Worm (Caenorhabditis elegans) whole organism, late embryonic: ENCODE measurements around the gene F36D4.1.
"Not testable (repeated sequence)": the region's sequence is repeated elsewhere in the genome, so short reads cannot be mapped to it uniquely, and the experiment has no call there.

ENCODE experiments used
- C08G9.2 ChIP-seq: sonication (generic microtip); optimal IDR thresholded peaks from 2 replicates; lab custom pipeline; 2016; ENCODE audit warnings: mild to moderate bottlenecking, missing genetic modification characterization, moderate library complexity, missing compliant biosample characterization
- C38D4.7 ChIP-seq: fragments of 200-800 bp; sonication (Bioruptor generic); optimal IDR thresholded peaks from 2 replicates; lab custom pipeline; 2018; ENCODE audit warnings: mild to moderate bottlenecking, missing genetic modification characterization, moderate library complexity, missing compliant biosample characterization
- F13H6.1 ChIP-seq: sonication (generic microtip); optimal IDR thresholded peaks from 2 replicates; lab custom pipeline; 2016; ENCODE audit warnings: missing genetic modification characterization, missing compliant biosample characterization
- K02D7.2 ChIP-seq: sonication (generic microtip); optimal IDR thresholded peaks from 2 replicates; lab custom pipeline; 2017; ENCODE audit warnings: mild to moderate bottlenecking, missing genetic modification characterization, missing compliant biosample characterization
- K09A11.1 ChIP-seq: sonication (generic microtip); optimal IDR thresholded peaks from 2 replicates; lab custom pipeline; 2017; ENCODE audit warnings: antibody characterized with exemption, mild to moderate bottlenecking, missing genetic modification characterization, missing compliant biosample characterization; ENCODE audit not compliant: insufficient read depth
- T23F11.4 ChIP-seq: fragments of 200-800 bp; sonication (Bioruptor generic); optimal IDR thresholded peaks from 2 replicates; lab custom pipeline; 2018; ENCODE audit warnings: mild to moderate bottlenecking, missing genetic modification characterization, missing compliant biosample characterization
- Y22D7AL.16 ChIP-seq: sonication (generic microtip); optimal IDR thresholded peaks from 2 replicates; lab custom pipeline; 2016; ENCODE audit warnings: missing genetic modification characterization, missing compliant biosample characterization
- ahr-1 ChIP-seq: sonication (generic microtip); optimal IDR thresholded peaks from 2 replicates; lab custom pipeline; 2016; ENCODE audit warnings: missing genetic modification characterization, missing compliant biosample characterization
- ama-1 ChIP-seq: fragments of 150-350 bp; optimal IDR thresholded peaks from 2 replicates; lab custom pipeline; 2014
- ceh-24 ChIP-seq: sonication (generic microtip); optimal IDR thresholded peaks from 2 replicates; lab custom pipeline; 2016; ENCODE audit warnings: mild to moderate bottlenecking, missing genetic modification characterization, missing compliant biosample characterization
- ceh-30 ChIP-seq: fragments of 150-350 bp; optimal IDR thresholded peaks from 2 replicates; lab custom pipeline; 2014; ENCODE audit warnings: missing biosample characterization, missing genetic modification characterization
- ceh-45 ChIP-seq: fragments of 200-800 bp; sonication (Bioruptor generic); IDR thresholded peaks from 2 replicates; pipeline ENCODE4 v1.3.6; 2022; ENCODE audit warnings: missing genetic modification reagents, missing genetic modification characterization, missing compliant biosample characterization
- che-1 ChIP-seq: sonication (generic microtip); optimal IDR thresholded peaks from 2 replicates; lab custom pipeline; 2016; ENCODE audit warnings: mild to moderate bottlenecking, missing genetic modification characterization, missing compliant biosample characterization
- dmd-4 ChIP-seq: sonication (generic microtip); optimal IDR thresholded peaks from 2 replicates; lab custom pipeline; 2016; ENCODE audit warnings: borderline replicate concordance, missing genetic modification characterization, missing compliant biosample characterization
- elt-4 ChIP-seq: sonication (generic microtip); optimal IDR thresholded peaks from 2 replicates; lab custom pipeline; 2016; ENCODE audit warnings: missing genetic modification characterization, missing compliant biosample characterization
- ets-4 ChIP-seq: sonication (generic microtip); optimal IDR thresholded peaks from 2 replicates; lab custom pipeline; 2016; ENCODE audit warnings: missing genetic modification characterization, missing compliant biosample characterization
- fkh-6 ChIP-seq: sonication (generic microtip); optimal IDR thresholded peaks from 2 replicates; lab custom pipeline; 2016; ENCODE audit warnings: missing genetic modification characterization, missing compliant biosample characterization
- gmeb-2 ChIP-seq: sonication (generic microtip); optimal IDR thresholded peaks from 2 replicates; lab custom pipeline; 2016; ENCODE audit warnings: missing genetic modification characterization, inconsistent platforms, missing compliant biosample characterization
- hlh-13 ChIP-seq: fragments of 200-800 bp; sonication (Bioruptor generic); optimal IDR thresholded peaks from 2 replicates; lab custom pipeline; 2018; ENCODE audit warnings: mild to moderate bottlenecking, missing genetic modification characterization, missing compliant biosample characterization
- hlh-30 ChIP-seq: sonication (generic microtip); optimal IDR thresholded peaks from 2 replicates; lab custom pipeline; 2017; ENCODE audit warnings: antibody characterized with exemption, missing genetic modification characterization, missing compliant biosample characterization; ENCODE audit not compliant: insufficient read depth
- hlh-6 ChIP-seq: sonication (generic microtip); optimal IDR thresholded peaks from 2 replicates; lab custom pipeline; 2016; ENCODE audit warnings: missing genotype, missing genetic modification characterization, missing compliant biosample characterization
- hlh-8 ChIP-seq: sonication (generic microtip); optimal IDR thresholded peaks from 2 replicates; lab custom pipeline; 2016; ENCODE audit warnings: missing genotype, missing genetic modification characterization, missing compliant biosample characterization
- lim-6 ChIP-seq: sonication (generic microtip); optimal IDR thresholded peaks from 2 replicates; lab custom pipeline; 2016; ENCODE audit warnings: missing genetic modification characterization, missing compliant biosample characterization
- lin-11 ChIP-seq: fragments of 200-800 bp; sonication (Bioruptor generic); optimal IDR thresholded peaks from 2 replicates; lab custom pipeline; 2018; ENCODE audit warnings: mild to moderate bottlenecking, missing genetic modification characterization, missing compliant biosample characterization
- mec-3 ChIP-seq: sonication (generic microtip); optimal IDR thresholded peaks from 2 replicates; lab custom pipeline; 2016; ENCODE audit warnings: borderline replicate concordance, missing genetic modification characterization, missing compliant biosample characterization
- nfya-1 ChIP-seq: sonication (generic microtip); optimal IDR thresholded peaks from 2 replicates; lab custom pipeline; 2017; ENCODE audit warnings: missing genetic modification characterization, mild to moderate bottlenecking, missing compliant biosample characterization, antibody characterized with exemption, moderate library complexity
- nhr-232 ChIP-seq: sonication (generic microtip); optimal IDR thresholded peaks from 2 replicates; lab custom pipeline; 2016; ENCODE audit warnings: missing genetic modification characterization, missing compliant biosample characterization
- pag-3 ChIP-seq: sonication (generic microtip); optimal IDR thresholded peaks from 2 replicates; lab custom pipeline; 2016; ENCODE audit warnings: missing compliant biosample characterization, missing genetic modification characterization, borderline replicate concordance
- pax-1 ChIP-seq: fragments of 150-350 bp; optimal IDR thresholded peaks from 2 replicates; lab custom pipeline; 2014; ENCODE audit warnings: missing biosample characterization, missing genetic modification characterization
- pros-1 ChIP-seq: fragments of 150-350 bp; optimal IDR thresholded peaks from 2 replicates; lab custom pipeline; 2014; ENCODE audit warnings: missing biosample characterization, missing genetic modification reagents, missing genetic modification characterization
- rnt-1 ChIP-seq: sonication (generic microtip); optimal IDR thresholded peaks from 2 replicates; lab custom pipeline; 2016; ENCODE audit warnings: missing genetic modification characterization, missing compliant biosample characterization
- sdc-2 ChIP-seq: sonication (generic microtip); optimal IDR thresholded peaks from 2 replicates; lab custom pipeline; 2016; ENCODE audit warnings: missing genotype, missing genetic modification characterization, missing compliant biosample characterization
- sox-2 ChIP-seq: fragments of 200-800 bp; sonication (Bioruptor generic); IDR thresholded peaks from 2 replicates; pipeline ENCODE4 v1.3.6; 2022; ENCODE audit warnings: missing genetic modification reagents, missing genetic modification characterization, missing compliant biosample characterization
- syd-9 ChIP-seq: sonication (generic microtip); optimal IDR thresholded peaks from 2 replicates; lab custom pipeline; 2016; ENCODE audit warnings: mild to moderate bottlenecking, missing genetic modification characterization, moderate library complexity, missing compliant biosample characterization
- ttx-3 ChIP-seq: sonication (generic microtip); optimal IDR thresholded peaks from 2 replicates; lab custom pipeline; 2016; ENCODE audit warnings: missing genetic modification reagents, missing genetic modification characterization, missing compliant biosample characterization
- unc-3 ChIP-seq, 2 experiments: fragments of 200-800 bp in 1 of 2; sonication (Bioruptor generic) in 1 of 2; sonication (generic microtip) in 1 of 2; conservative IDR thresholded peaks in 1 of 2; optimal IDR thresholded peaks in 1 of 2; 2 replicates each; pipeline versions ENCODE4 v1.3.6 to Lab custom; 2016 to 2022; ENCODE audit warnings: missing compliant biosample characterization in 2 of 2, missing genetic modification characterization in 2 of 2, missing genetic modification reagents in 1 of 2
- unc-42 ChIP-seq: sonication (generic microtip); optimal IDR thresholded peaks from 2 replicates; lab custom pipeline; 2016; ENCODE audit warnings: missing genotype, missing genetic modification characterization, missing compliant biosample characterization
- unc-86 ChIP-seq: sonication (generic microtip); optimal IDR thresholded peaks from 2 replicates; lab custom pipeline; 2016; ENCODE audit warnings: missing genetic modification characterization, missing compliant biosample characterization
- zip-5 ChIP-seq: sonication (generic microtip); optimal IDR thresholded peaks from 2 replicates; lab custom pipeline; 2016; ENCODE audit warnings: missing genetic modification characterization, missing compliant biosample characterization

Gene F36D4.1

ce11 chrV:9378335-9378734 is 38.4 kb upstream of the F36D4.1 start, which contains the start of gene E02C12.10:
TSS of gene E02C12.10 (minus strand) at chrV:9378409.
- TF ChIP-seq lin-11 (tag; lab: Kevin White, UChicago), result no peak
- TF ChIP-seq ahr-1 (tag; lab: Kevin White, UChicago), result no peak

ce11 chrV:9379808-9380207 is 36.9 kb upstream of the F36D4.1 start, which contains the start of gene E02C12.11:
TSS of gene E02C12.11 (minus strand) at chrV:9379908.
- not testable (repeated sequence) for TF ChIP-seq ama-1; C38D4.7; hlh-6 (tag; lab: Kevin White, UChicago)

- TF ChIP-seq hlh-30, result no peak
- no peak for TF ChIP-seq che-1
Measured at ce11 chrV:9381846-9382363, 34.8 kb upstream of the F36D4.1 start, which contains the start of gene E02C12.12. TSS of gene E02C12.12 (minus strand) at chrV:9382313.

ce11 chrV:9382538-9383328 is 34.0 kb upstream of the F36D4.1 start:
- TF ChIP-seq nhr-232 (tag; lab: Kevin White, UChicago), result no peak
- TF ChIP-seq ceh-30 (tag; lab: Kevin White, UChicago), result no peak
- no peak for TF ChIP-seq gmeb-2 (tag; lab: Kevin White, UChicago)
- no peak for TF ChIP-seq K02D7.2 (tag; lab: Kevin White, UChicago)
- no peak for TF ChIP-seq syd-9 (tag; lab: Kevin White, UChicago)
- TF ChIP-seq zip-5 (tag; lab: Kevin White, UChicago), result no peak
- no peak for TF ChIP-seq unc-3 (GFP tag; conservative IDR thresholded peaks at IDR 0.05; lab: Robert Waterston, UW)
- no peak for TF ChIP-seq unc-3 (tag; optimal IDR thresholded peaks at IDR 0.05; lab: Kevin White, UChicago)
- no peak for TF ChIP-seq elt-4 (tag; lab: Kevin White, UChicago)
- no peak for TF ChIP-seq pax-1 (tag; lab: Kevin White, UChicago)
- TF ChIP-seq pag-3 (tag; lab: Kevin White, UChicago), result no peak
- no peak for TF ChIP-seq dmd-4 (tag; lab: Kevin White, UChicago)
- no peak for TF ChIP-seq hlh-8 (tag; lab: Kevin White, UChicago)
- no peak for TF ChIP-seq sox-2
- no peak for TF ChIP-seq fkh-6 (tag; lab: Kevin White, UChicago)

ce11 chrV:9384359-9384758 is 32.4 kb upstream of the F36D4.1 start:
- no peak for TF ChIP-seq ceh-24 (tag; lab: Kevin White, UChicago)
- no peak for TF ChIP-seq nfya-1 (tag; lab: Kevin White, UChicago)
- TF ChIP-seq mec-3 (tag; lab: Kevin White, UChicago), result no peak

ce11 chrV:9384949-9385348 is 31.8 kb upstream of the F36D4.1 start:
- no peak for TF ChIP-seq hlh-6 (tag; lab: Kevin White, UChicago)
- TF ChIP-seq sdc-2 (tag; lab: Kevin White, UChicago), result no peak
- no peak for TF ChIP-seq K09A11.1 (tag; lab: Kevin White, UChicago)
- TF ChIP-seq nhr-232 (tag; lab: Kevin White, UChicago), result no peak
- TF ChIP-seq unc-3 (GFP tag; conservative IDR thresholded peaks at IDR 0.05; lab: Robert Waterston, UW), result no peak
- no peak for TF ChIP-seq unc-3 (tag; optimal IDR thresholded peaks at IDR 0.05; lab: Kevin White, UChicago)
- TF ChIP-seq ttx-3 (tag; lab: Kevin White, UChicago), result no peak
- TF ChIP-seq pag-3 (tag; lab: Kevin White, UChicago), result no peak
- no peak for TF ChIP-seq hlh-13 (GFP tag; lab: Kevin White, UChicago)
- no peak for TF ChIP-seq hlh-8 (tag; lab: Kevin White, UChicago)
- no peak for TF ChIP-seq ceh-45 (GFP tag; lab: Robert Waterston, UW)
- no peak for TF ChIP-seq ets-4
- TF ChIP-seq rnt-1 (tag; lab: Kevin White, UChicago), result no peak
- no peak for TF ChIP-seq unc-42 (tag; lab: Kevin White, UChicago)
- no peak for TF ChIP-seq C08G9.2 (tag; lab: Kevin White, UChicago)
- TF ChIP-seq T23F11.4 (GFP tag; lab: Kevin White, UChicago), result no peak
- TF ChIP-seq unc-86 (tag; lab: Kevin White, UChicago), result no peak
- TF ChIP-seq lim-6 (tag; lab: Kevin White, UChicago), result no peak
- TF ChIP-seq F13H6.1 (tag; lab: Kevin White, UChicago), result no peak
- no peak for TF ChIP-seq Y22D7AL.16 (tag; lab: Kevin White, UChicago)
- no peak for TF ChIP-seq pros-1 (tag; lab: Kevin White, UChicago)
- TF ChIP-seq, all 69 proteins: peak for 0
